Worm (Caenorhabditis elegans) whole organism, L4 larva: Measurements from ENCODE around the gene H40L08.3.

Experiments
- T20F7.1 ChIP-seq: fragments of 200-800 bp; sonication (Bioruptor generic); optimal IDR thresholded peaks from 2 replicates; lab custom pipeline; 2018; ENCODE audit warnings: mild to moderate bottlenecking, missing genetic modification characterization, missing compliant biosample characterization
- Y75B8A.6 ChIP-seq: fragments of 200-800 bp; sonication (Bioruptor generic); IDR thresholded peaks from 2 replicates; pipeline ENCODE4 v1.3.6; 2022; ENCODE audit warnings: missing genetic modification reagents, missing genetic modification characterization, missing compliant biosample characterization
- aha-1 ChIP-seq: fragments of 150-350 bp; peaks from one replicate; lab custom pipeline; 2014; ENCODE audit warnings: missing biosample characterization, missing genetic modification characterization
- ceh-20 ChIP-seq: fragments of 200-800 bp; sonication (Bioruptor generic); IDR thresholded peaks from 2 replicates; pipeline ENCODE4 v1.3.6; 2022; ENCODE audit warnings: missing genetic modification reagents, missing genetic modification characterization, missing compliant biosample characterization
- ceh-44 ChIP-seq: fragments of 200-800 bp; sonication (Bioruptor generic); IDR thresholded peaks from 2 replicates; pipeline ENCODE4 v1.3.6; 2022; ENCODE audit warnings: missing genetic modification reagents, missing genetic modification characterization, missing compliant biosample characterization
- ces-1 ChIP-seq: fragments of 150-350 bp; sonication (generic microtip); optimal IDR thresholded peaks from 4 replicates; lab custom pipeline; 2014; ENCODE audit warnings: missing biosample characterization, missing genetic modification reagents, missing genetic modification characterization
- cey-2 ChIP-seq: sonication (generic microtip); optimal IDR thresholded peaks from 3 replicates; lab custom pipeline; 2017; ENCODE audit warnings: missing genetic modification characterization, mild to moderate bottlenecking, missing compliant biosample characterization, antibody characterized with exemption, borderline replicate concordance; ENCODE audit not compliant: insufficient read depth
- ctbp-1 ChIP-seq: fragments of 200-800 bp; sonication (Bioruptor generic); IDR thresholded peaks from 2 replicates; pipeline ENCODE4 v1.3.6; 2022; ENCODE audit warnings: missing genetic modification reagents, missing genetic modification characterization, missing compliant biosample characterization
- daf-16 ChIP-seq, 3 experiments: sonication (generic microtip); optimal IDR thresholded peaks; 2 replicates each; lab custom pipeline; 2016 to 2017; ENCODE audit warnings: missing genetic modification characterization in 3 of 3, missing genetic modification reagents in 3 of 3, mild to moderate bottlenecking in 2 of 3, missing compliant biosample characterization in 2 of 3, missing biosample characterization in 1 of 3, moderate library complexity in 1 of 3
- daf-19 ChIP-seq: fragments of 200-800 bp; sonication (Bioruptor generic); conservative IDR thresholded peaks from 2 replicates; pipeline ENCODE4 v1.3.6; 2022; ENCODE audit warnings: missing genetic modification characterization, missing compliant biosample characterization
- daf-8 ChIP-seq: fragments of 200-800 bp; sonication (Bioruptor generic); IDR thresholded peaks from 2 replicates; pipeline ENCODE4 v1.3.6; 2022; ENCODE audit warnings: missing genetic modification characterization, missing compliant biosample characterization
- dmd-6 ChIP-seq: fragments of 200-800 bp; sonication (Bioruptor generic); IDR thresholded peaks from 2 replicates; pipeline ENCODE4 v1.3.6; 2022; ENCODE audit warnings: missing genetic modification reagents, missing genetic modification characterization, missing compliant biosample characterization
- duxl-1 ChIP-seq: sonication (generic microtip); optimal IDR thresholded peaks from 2 replicates; lab custom pipeline; 2016; ENCODE audit warnings: mild to moderate bottlenecking, missing genetic modification characterization, moderate library complexity, missing compliant biosample characterization; ENCODE audit not compliant: poor library complexity
- egl-43 ChIP-seq: fragments of 200-800 bp; sonication (Bioruptor generic); IDR thresholded peaks from 2 replicates; pipeline ENCODE4 v1.3.6; 2022; ENCODE audit warnings: missing genetic modification reagents, missing genetic modification characterization, missing compliant biosample characterization
- fos-1 ChIP-seq: fragments of 150-350 bp; optimal IDR thresholded peaks from 2 replicates; lab custom pipeline; 2014; ENCODE audit warnings: missing biosample characterization, missing genetic modification characterization
- hlh-11 ChIP-seq: fragments of 200-800 bp; sonication (Bioruptor generic); optimal IDR thresholded peaks from 2 replicates; lab custom pipeline; 2018; ENCODE audit warnings: mild to moderate bottlenecking, missing genetic modification characterization, missing compliant biosample characterization
- hlh-30 ChIP-seq: sonication (generic microtip); optimal IDR thresholded peaks from 2 replicates; lab custom pipeline; 2017; ENCODE audit warnings: antibody characterized with exemption, mild to moderate bottlenecking, missing genetic modification characterization, missing compliant biosample characterization; ENCODE audit not compliant: insufficient read depth
- hmg-1.1 ChIP-seq: fragments of 200-800 bp; sonication (Bioruptor generic); IDR thresholded peaks from 2 replicates; pipeline ENCODE4 v1.3.6; 2022; ENCODE audit warnings: missing genetic modification reagents, missing genetic modification characterization, missing compliant biosample characterization
- lin-39 ChIP-seq: fragments of 150-350 bp; optimal IDR thresholded peaks from 2 replicates; lab custom pipeline; 2014; ENCODE audit warnings: missing biosample characterization, missing genetic modification reagents, missing genetic modification characterization
- lsy-2 ChIP-seq, 2 experiments: fragments of 150-350 bp in 1 of 2; sonication (generic microtip) in 1 of 2; optimal IDR thresholded peaks; 2 replicates each; lab custom pipeline; 2014 to 2017; ENCODE audit warnings: missing biosample characterization in 2 of 2, missing genetic modification characterization in 2 of 2
- mdl-1 ChIP-seq, 2 experiments: fragments of 150-350 bp in 1 of 2; sonication (generic microtip) in 1 of 2; optimal IDR thresholded peaks; 2 replicates each; lab custom pipeline; 2014 to 2017; ENCODE audit warnings: missing biosample characterization in 2 of 2, missing genetic modification characterization in 2 of 2
- mdt-29 ChIP-seq: fragments of 200-800 bp; sonication (Bioruptor generic); IDR thresholded peaks from 2 replicates; pipeline ENCODE4 v1.3.6; 2022; ENCODE audit warnings: missing genetic modification reagents, missing genetic modification characterization, missing compliant biosample characterization
- mep-1 ChIP-seq: fragments of 150-350 bp; sonication (generic microtip); optimal IDR thresholded peaks from 3 replicates; lab custom pipeline; 2014; ENCODE audit warnings: missing biosample characterization, missing genetic modification characterization
- mes-2 ChIP-seq: sonication (generic microtip); optimal IDR thresholded peaks from 2 replicates; lab custom pipeline; 2016; ENCODE audit warnings: missing genotype, mild to moderate bottlenecking, missing genetic modification characterization, missing compliant biosample characterization; ENCODE audit not compliant: poor library complexity, severe bottlenecking
- mxl-3 ChIP-seq: fragments of 200-800 bp; sonication (Bioruptor generic); optimal IDR thresholded peaks from 2 replicates; lab custom pipeline; 2018; ENCODE audit warnings: mild to moderate bottlenecking, missing genetic modification characterization, missing compliant biosample characterization
- nhr-10 ChIP-seq: fragments of 150-350 bp; optimal IDR thresholded peaks from 2 replicates; lab custom pipeline; 2014; ENCODE audit warnings: missing biosample characterization, missing genetic modification characterization
- nhr-237 ChIP-seq: sonication (generic microtip); optimal IDR thresholded peaks from 2 replicates; lab custom pipeline; 2017; ENCODE audit warnings: missing biosample characterization, missing genetic modification characterization
- nhr-28 ChIP-seq: fragments of 150-350 bp; optimal IDR thresholded peaks from 2 replicates; lab custom pipeline; 2014; ENCODE audit warnings: missing biosample characterization, missing genetic modification characterization
- nhr-41 ChIP-seq: fragments of 200-800 bp; sonication (Bioruptor generic); IDR thresholded peaks from 2 replicates; pipeline ENCODE4 v1.3.6; 2022; ENCODE audit warnings: missing genetic modification reagents, missing genetic modification characterization, missing compliant biosample characterization
- nhr-48 ChIP-seq: sonication (generic microtip); optimal IDR thresholded peaks from 2 replicates; lab custom pipeline; 2016; ENCODE audit warnings: mild to moderate bottlenecking, missing genetic modification characterization, missing compliant biosample characterization
- nhr-6 ChIP-seq: fragments of 150-350 bp; optimal IDR thresholded peaks from 2 replicates; lab custom pipeline; 2014; ENCODE audit warnings: missing biosample characterization, missing genetic modification characterization
- php-3 ChIP-seq: fragments of 200-800 bp; sonication (Bioruptor generic); IDR thresholded peaks from 2 replicates; pipeline ENCODE4 v1.3.6; 2022; ENCODE audit warnings: missing genetic modification reagents, missing genetic modification characterization, missing compliant biosample characterization
- pqm-1 ChIP-seq: sonication (generic microtip); optimal IDR thresholded peaks from 2 replicates; lab custom pipeline; 2017; ENCODE audit warnings: missing biosample characterization, missing genetic modification characterization
- rbr-2 ChIP-seq: sonication (generic microtip); optimal IDR thresholded peaks from 2 replicates; lab custom pipeline; 2016; ENCODE audit warnings: missing genotype, missing genetic modification characterization, missing compliant biosample characterization
- skn-1 ChIP-seq: fragments of 150-350 bp; optimal IDR thresholded peaks from 2 replicates; lab custom pipeline; 2014; ENCODE audit warnings: missing biosample characterization, missing genetic modification characterization
- spr-1 ChIP-seq: sonication (generic microtip); optimal IDR thresholded peaks from 2 replicates; lab custom pipeline; 2016; ENCODE audit warnings: mild to moderate bottlenecking, missing genetic modification characterization, missing compliant biosample characterization
- tag-97 ChIP-seq: fragments of 200-800 bp; sonication (Bioruptor generic); IDR thresholded peaks from 2 replicates; pipeline ENCODE4 v1.3.6; 2022; ENCODE audit warnings: missing genetic modification characterization, missing compliant biosample characterization
- unc-62 ChIP-seq, 3 experiments: fragments of 150-350 bp in 1 of 3; sonication (generic microtip); optimal IDR thresholded peaks in 2 of 3; peaks in 1 of 3; 1 replicate in 1 of 3; 2 replicates in 2 of 3; lab custom pipeline; 2014 to 2017; ENCODE audit warnings: missing biosample characterization in 3 of 3, missing genetic modification characterization in 3 of 3, missing genetic modification reagents in 3 of 3, missing genotype in 1 of 3
- zag-1 ChIP-seq: fragments of 150-350 bp; optimal IDR thresholded peaks from 2 replicates; lab custom pipeline; 2014; ENCODE audit warnings: missing biosample characterization, missing genetic modification characterization
- zfp-3 ChIP-seq: fragments of 200-800 bp; sonication (Bioruptor generic); conservative IDR thresholded peaks from 2 replicates; pipeline ENCODE4 v1.3.6; 2022; ENCODE audit warnings: missing genetic modification reagents, missing genetic modification characterization, missing compliant biosample characterization
- zip-2 ChIP-seq: fragments of 150-350 bp; optimal IDR thresholded peaks from 2 replicates; lab custom pipeline; 2014; ENCODE audit warnings: missing biosample characterization, missing genetic modification characterization

Gene H40L08.3

ce11 chrX:15104963-15105493, 29.1 kb upstream of the H40L08.3 start:
- TF ChIP-seq fos-1 (no peak), hlh-30 (tag; lab: Kevin White, UChicago) (peak; percentile 22), daf-16 (GFP tag; optimal IDR thresholded peaks at IDR 0.05; lab: Kevin White, UChicago) (peak in 1 of 2 experiments; percentile 3), daf-16 (tag; optimal IDR thresholded peaks at IDR 0.05; lab: Kevin White, UChicago) (no peak), pqm-1 (no peak), hlh-11 (tag; lab: Kevin White, UChicago) (peak; percentile 35), zfp-3 (GFP tag; lab: Robert Waterston, UW) (no peak), tag-97 (GFP tag; lab: Robert Waterston, UW) (no peak), spr-1 (tag; lab: Kevin White, UChicago) (no peak), unc-62 (GFP tag; optimal IDR thresholded peaks at IDR 0.05 in 1 of 2; lab: Kevin White, UChicago) (peak in 1 of 2 experiments; percentile 93), unc-62 (tag; optimal IDR thresholded peaks at IDR 0.05; lab: Kevin White, UChicago) (no peak), aha-1 (tag; lab: Kevin White, UChicago) (peak; percentile 15), php-3 (GFP tag; lab: Robert Waterston, UW) (no peak), daf-8 (GFP tag; lab: Robert Waterston, UW) (no peak), ctbp-1 (0 out of 2 replicates have a peak, but pooled peaks have one; percentile 23), nhr-28 (tag; lab: Kevin White, UChicago) (peak; percentile 68), cey-2 (tag; lab: Kevin White, UChicago) (no peak), ces-1 (GFP tag; lab: Kevin White, UChicago) (no peak), Y75B8A.6 (no peak), nhr-10 (tag; lab: Kevin White, UChicago) (no peak), mes-2 (tag; lab: Kevin White, UChicago) (peak; percentile 24), lin-39 (no peak), T20F7.1 (no peak), skn-1 (tag; lab: Kevin White, UChicago) (no peak), rbr-2 (no peak), mdt-29 (no peak), mdl-1 (tag; optimal IDR thresholded peaks at IDR 0.05; lab: Kevin White, UChicago) (peak in 1 of 2 experiments; percentile 65), nhr-237 (tag; lab: Kevin White, UChicago) (no peak), ceh-44 (no peak), daf-19 (GFP tag; lab: Robert Waterston, UW) (no peak), nhr-48 (tag; lab: Kevin White, UChicago) (peak; percentile 8), ceh-20 (no peak)
- TF ChIP-seq, all 104 proteins: peak for 10

- TF ChIP-seq unc-62 (GFP tag; optimal IDR thresholded peaks at IDR 0.05 in 1 of 2; lab: Kevin White, UChicago) (peak in 1 of 2 experiments; percentile 96), unc-62 (tag; optimal IDR thresholded peaks at IDR 0.05; lab: Kevin White, UChicago) (no peak), hlh-11 (tag; lab: Kevin White, UChicago) (no peak)
These were observed 27.6 kb upstream of the H40L08.3 start for ce11 chrX:15103481-15103880.

- TF ChIP-seq hlh-30 (tag; lab: Kevin White, UChicago) (peak; percentile 33), rbr-2 (peak; percentile 42), lsy-2 (tag; optimal IDR thresholded peaks at IDR 0.05; lab: Kevin White, UChicago) (peak in 1 of 2 experiments; percentile 23), daf-16 (GFP tag; optimal IDR thresholded peaks at IDR 0.05; lab: Kevin White, UChicago) (peak in 1 of 2 experiments; percentile 16), daf-16 (tag; optimal IDR thresholded peaks at IDR 0.05; lab: Kevin White, UChicago) (peak; percentile 31), pqm-1 (peak; percentile 48), egl-43 (GFP tag; lab: Robert Waterston, UW) (0 out of 2 replicates have a peak, but pooled peaks have one; percentile 3), nhr-28 (tag; lab: Kevin White, UChicago) (peak; percentile 34), duxl-1 (tag; lab: Kevin White, UChicago) (no peak), hlh-11 (tag; lab: Kevin White, UChicago) (peak; percentile 52), mes-2 (tag; lab: Kevin White, UChicago) (peak; percentile 49), zag-1 (tag; lab: Kevin White, UChicago) (no peak), mep-1 (tag; lab: Kevin White, UChicago) (peak; percentile 43), unc-62 (GFP tag; optimal IDR thresholded peaks at IDR 0.05 in 1 of 2; lab: Kevin White, UChicago) (peak in 1 of 2 experiments; percentile 75), unc-62 (tag; optimal IDR thresholded peaks at IDR 0.05; lab: Kevin White, UChicago) (no peak), zip-2 (tag; lab: Kevin White, UChicago) (no peak), nhr-41 (peak; percentile 74; the same call in 1 of the 2 replicates), hmg-1.1 (peak; percentile 80), lin-39 (no peak), dmd-6 (GFP tag; lab: Robert Waterston, UW) (peak; percentile 46; the same call in 1 of the 2 replicates), nhr-6 (tag; lab: Kevin White, UChicago) (peak; percentile 10), aha-1 (tag; lab: Kevin White, UChicago) (peak; percentile 58), mxl-3 (GFP tag; lab: Kevin White, UChicago) (peak; percentile 33)
These were observed 24.6 kb upstream of the H40L08.3 start, which contains the start of gene dhhc-1 for ce11 chrX:15100369-15100963. Gene dhhc-1 (minus strand): TSS chrX:15100419.
